Fruit fly (Drosophila melanogaster): ENCODE measurements around the gene cactin.
A peak's percentile ranks its signal among the peaks of the same experiment; 100 is the strongest.

DNA sequence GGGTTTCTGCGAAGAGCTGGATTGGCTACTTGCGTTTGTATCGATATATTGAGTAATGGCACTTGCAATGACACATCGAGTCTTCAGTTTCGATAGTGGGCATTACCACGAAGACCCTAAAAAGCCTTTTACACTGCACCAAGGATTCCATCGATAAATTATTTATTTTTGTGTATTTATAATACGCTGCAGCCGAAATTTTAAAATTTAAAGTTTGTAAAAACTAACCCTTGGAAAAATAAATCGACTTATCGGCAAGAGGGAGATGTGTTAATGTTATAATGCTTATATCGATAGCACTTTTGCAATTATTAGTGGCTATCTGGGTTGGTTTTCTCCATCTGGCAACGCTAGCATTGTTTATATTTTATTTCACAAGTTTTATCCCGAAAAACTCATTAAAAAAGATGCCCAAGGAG is at the start of gene cactin, which contains the start of gene Pp4-19C:
- TF ChIP-seq brk (GFP tag; optimal IDR thresholded peaks at IDR 0.05) (no peak), N (GFP tag; optimal IDR thresholded peaks at IDR 0.05) (no peak), CrebA (GFP tag; optimal IDR thresholded peaks at IDR 0.05; ENCODE audit: borderline replicate concordance) (no peak), br (GFP tag; optimal IDR thresholded peaks at IDR 0.05) (no peak), tai (GFP tag; optimal IDR thresholded peaks at IDR 0.05) (no peak), Hr78 (GFP tag; optimal IDR thresholded peaks at IDR 0.05) (no peak), GATAd (GFP tag; optimal IDR thresholded peaks at IDR 0.05) (no peak), Dif (GFP tag; optimal IDR thresholded peaks at IDR 0.05; ENCODE audit: partially characterized antibody) (no peak), psq (GFP tag; optimal IDR thresholded peaks at IDR 0.05) (peak; percentile 12), h (GFP tag; optimal IDR thresholded peaks at IDR 0.05) (peak; percentile 47), Myc (optimal IDR thresholded peaks at IDR 0.05) (no peak), woc (GFP tag; optimal IDR thresholded peaks at IDR 0.05) (no peak)
